Worm (Caenorhabditis elegans) whole organism, early embryonic: ENCODE measurements around the gene T26E4.2.

Source experiments
- ceh-13 ChIP-seq: fragments of 200-800 bp; sonication (Bioruptor generic); optimal IDR thresholded peaks from 2 replicates; lab custom pipeline; 2018; ENCODE audit warnings: mild to moderate bottlenecking, missing genetic modification characterization, missing compliant biosample characterization
- hmg-4 ChIP-seq: fragments of 200-800 bp; sonication (Bioruptor generic); optimal IDR thresholded peaks from 2 replicates; lab custom pipeline; 2018; ENCODE audit warnings: mild to moderate bottlenecking, missing genetic modification characterization, missing compliant biosample characterization

ce11 chrV:15793270-15793669 is 12.1 kb downstream of the T26E4.2 start, which contains the start of gene T26E4.7:
- TF ChIP-seq ceh-13 (no peak), hmg-4 (GFP tag; lab: Kevin White, UChicago) (no peak)
